Worm (Caenorhabditis elegans): ENCODE measurements around the gene F42A9.9.

The F42A9.9 gene

DNA sequence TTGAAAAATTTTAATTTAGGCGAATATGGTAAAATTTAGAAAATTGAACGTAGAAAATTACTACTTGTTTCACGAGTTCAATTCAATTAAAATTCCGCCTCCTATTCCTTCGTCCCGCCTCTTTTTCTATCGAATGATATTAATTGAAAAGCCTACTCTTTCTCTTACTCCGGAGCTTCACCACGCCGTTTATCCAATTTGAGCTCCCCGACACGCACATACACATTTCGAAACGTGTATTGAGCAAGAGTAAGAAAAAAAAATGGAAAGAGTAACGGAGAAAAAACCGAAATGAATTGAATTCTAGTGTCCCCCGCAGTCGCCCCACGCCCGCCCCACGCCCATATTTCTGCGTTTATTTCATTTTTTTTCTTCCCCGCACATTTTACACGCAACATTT, 12.4 kb downstream of the F42A9.9 start:
- TF ChIP-seq ama-1 (optimal IDR thresholded peaks at IDR 0.05) (no peak), alr-1 (tag; optimal IDR thresholded peaks at IDR 0.05; ENCODE audit: borderline replicate concordance) (no peak), unc-62 (GFP tag; optimal IDR thresholded peaks at IDR 0.05) (no peak), ceh-90 (tag; optimal IDR thresholded peaks at IDR 0.05) (no peak), swsn-7 (tag; optimal IDR thresholded peaks at IDR 0.05) (no peak), lin-14 (GFP tag; optimal IDR thresholded peaks at IDR 0.05) (peak; percentile 68), ceh-88 (GFP tag; IDR thresholded peaks at IDR 0.05) (no peak), C34B4.2 (tag; optimal IDR thresholded peaks at IDR 0.05) (no peak), aly-2 (tag; optimal IDR thresholded peaks at IDR 0.05) (no peak), unc-98 (GFP tag; IDR thresholded peaks at IDR 0.05) (no peak), ces-1 (GFP tag; optimal IDR thresholded peaks at IDR 0.05) (peak; percentile 61)

DNA sequence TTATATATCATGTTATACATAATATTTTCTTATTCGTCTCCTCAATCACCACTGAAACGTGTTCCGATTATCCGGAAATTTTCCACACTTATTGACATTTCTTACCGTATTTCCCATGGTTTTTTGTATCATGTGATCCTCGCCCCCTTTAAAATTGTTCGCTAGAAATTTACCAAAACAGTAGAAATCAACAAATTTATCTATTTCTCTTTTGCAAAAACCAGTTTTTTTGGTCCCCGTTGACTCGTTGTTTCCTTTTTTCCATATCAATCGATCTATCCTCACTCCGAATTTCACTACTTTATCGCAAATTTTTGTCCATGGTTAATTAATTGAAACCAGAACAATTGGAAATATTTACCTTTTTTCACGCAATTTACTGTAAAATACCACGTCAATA, 12.9 kb downstream of the F42A9.9 start:
- TF ChIP-seq blmp-1 (tag; optimal IDR thresholded peaks at IDR 0.05) (peak; percentile 48), efl-3 (GFP tag; optimal IDR thresholded peaks at IDR 0.05) (no peak), elt-3 (tag; optimal IDR thresholded peaks at IDR 0.05) (peak in 1 of 6 experiments; percentile 55), nhr-85 (tag) (peak; percentile 70)

DNA sequence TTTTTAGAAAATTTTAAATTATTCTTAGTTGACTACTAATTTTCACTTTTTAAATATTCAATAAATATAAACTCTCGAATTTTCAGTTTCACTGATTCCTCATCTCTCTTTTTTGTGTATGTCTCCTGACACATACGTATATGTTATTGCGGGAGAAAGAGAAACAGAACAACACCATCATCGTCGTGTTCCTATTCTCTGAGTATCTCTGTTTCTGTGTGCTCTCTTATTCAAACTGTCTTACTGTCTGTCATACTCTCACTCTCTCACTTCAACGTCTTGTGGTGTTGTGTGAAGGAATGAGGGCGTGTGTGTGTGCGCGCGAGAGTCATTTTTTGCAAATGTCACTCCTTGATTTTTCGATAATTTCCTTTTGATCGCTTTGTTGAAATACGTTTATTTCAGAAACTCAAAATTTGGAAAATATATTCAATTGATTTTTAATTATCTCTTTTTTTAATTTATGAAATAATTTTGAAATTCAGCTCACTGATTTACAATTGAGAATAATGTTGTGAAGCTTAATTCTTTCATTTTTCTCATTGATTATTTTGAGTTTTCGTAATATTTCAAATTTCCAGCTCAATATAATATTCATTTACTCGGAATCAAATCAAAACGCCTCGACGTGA, 18.4 kb downstream of the F42A9.9 start, which contains the start of gene lin-49:
Gene lin-49 (plus strand): TSS at position 582 of the 632 bp plus-strand sequence.
- peak; percentile 33 for TF ChIP-seq nhr-90 (tag; optimal IDR thresholded peaks at IDR 0.05; ENCODE audit: poor library complexity)
- no peak for TF ChIP-seq unc-130 (tag; optimal IDR thresholded peaks at IDR 0.05)
- peak; percentile 64 for TF ChIP-seq nhr-47 (tag; optimal IDR thresholded peaks at IDR 0.05)
- no peak for TF ChIP-seq nhr-28 (tag; optimal IDR thresholded peaks at IDR 0.05)
- TF ChIP-seq hpl-2 (GFP tag; optimal IDR thresholded peaks at IDR 0.05) = no peak
- TF ChIP-seq hlh-17 (GFP tag; optimal IDR thresholded peaks at IDR 0.05; ENCODE audit: borderline replicate concordance) = no peak
- TF ChIP-seq swsn-7 (tag; optimal IDR thresholded peaks at IDR 0.05) = peak; percentile 58
- peak; percentile 28 for TF ChIP-seq aly-2 (tag; optimal IDR thresholded peaks at IDR 0.05)
- peak; percentile 87 for TF ChIP-seq nhr-85 (tag)
- no peak for TF ChIP-seq fkh-10 (GFP tag; optimal IDR thresholded peaks at IDR 0.05)
- TF ChIP-seq nhr-20 (tag; optimal IDR thresholded peaks at IDR 0.05) = peak; percentile 61
- no peak for TF ChIP-seq vab-15 (tag; optimal IDR thresholded peaks at IDR 0.05)
- no peak for TF ChIP-seq efl-3 (GFP tag; optimal IDR thresholded peaks at IDR 0.05)
- TF ChIP-seq lir-3 (tag; optimal IDR thresholded peaks at IDR 0.05; ENCODE audit: poor library complexity) = peak; percentile 49
- TF ChIP-seq mab-9 (GFP tag; IDR thresholded peaks at IDR 0.05) = no peak
- no peak for TF ChIP-seq ceh-90 (tag; optimal IDR thresholded peaks at IDR 0.05)
- TF ChIP-seq elt-3 (tag; optimal IDR thresholded peaks at IDR 0.05) = peak in 2 of 6 experiments; percentile 25 to 35
- TF ChIP-seq fkh-4 (tag; optimal IDR thresholded peaks at IDR 0.05; ENCODE audit: borderline replicate concordance) = no peak
- TF ChIP-seq sup-37 (GFP tag; optimal IDR thresholded peaks at IDR 0.05) = no peak
- TF ChIP-seq nhr-11 (tag; optimal IDR thresholded peaks at IDR 0.05) = no peak
- peak in 1 of 2 experiments; percentile 57 for TF ChIP-seq mdl-1 (tag; optimal IDR thresholded peaks at IDR 0.05)
- peak; percentile 46 for TF ChIP-seq xbp-1 (tag; optimal IDR thresholded peaks at IDR 0.05)
- TF ChIP-seq C16A3.4 (tag; optimal IDR thresholded peaks at IDR 0.05) = peak; percentile 60
- TF ChIP-seq C04F5.9 (tag; optimal IDR thresholded peaks at IDR 0.05) = no peak
- TF ChIP-seq nhr-12 (tag; optimal IDR thresholded peaks at IDR 0.05) = no peak
- peak; percentile 90 for TF ChIP-seq mep-1 (tag; optimal IDR thresholded peaks at IDR 0.05)
- peak; percentile 17 for TF ChIP-seq egl-13 (tag; optimal IDR thresholded peaks at IDR 0.05)
- TF ChIP-seq ceh-88 (GFP tag; IDR thresholded peaks at IDR 0.05) = no peak
- no peak for TF ChIP-seq lin-15B (tag; optimal IDR thresholded peaks at IDR 0.05)
- TF ChIP-seq Y116A8C.19 (tag; optimal IDR thresholded peaks at IDR 0.05; ENCODE audit: borderline replicate concordance) = no peak
- no peak for TF ChIP-seq pax-3 (tag; optimal IDR thresholded peaks at IDR 0.05)
- TF ChIP-seq irx-1 (tag; optimal IDR thresholded peaks at IDR 0.05) = peak; percentile 1
- no peak for TF ChIP-seq egl-27 (tag; optimal IDR thresholded peaks at IDR 0.05)
- TF ChIP-seq grh-1 (GFP tag; IDR thresholded peaks at IDR 0.05) = no peak
- TF ChIP-seq ama-1 (optimal IDR thresholded peaks at IDR 0.05) = no peak
- no peak for TF ChIP-seq C34B4.2 (tag; optimal IDR thresholded peaks at IDR 0.05)
- TF ChIP-seq F16B12.6 (tag; optimal IDR thresholded peaks at IDR 0.05) = no peak
- peak; percentile 1 for TF ChIP-seq dsc-1 (tag; optimal IDR thresholded peaks at IDR 0.05)
- TF ChIP-seq rnt-1 (tag; optimal IDR thresholded peaks at IDR 0.05) = peak; percentile 65
- no peak for TF ChIP-seq pqm-1 (tag; optimal IDR thresholded peaks at IDR 0.05)
- no peak for TF ChIP-seq aha-1 (tag; optimal IDR thresholded peaks at IDR 0.05)
